Fruit fly (Drosophila melanogaster): ENCODE measurements around the gene CG15212.

The CG15212 gene

dm6 chr3L:5128214-5128613, 3.1 kb upstream of the CG15212 start:
- TF ChIP-seq Eip78C (GFP tag) (peak; percentile 67), pdm3 (GFP tag; optimal IDR thresholded peaks at IDR 0.05) (peak; percentile 23), CG3032 (tag; optimal IDR thresholded peaks at IDR 0.05) (peak; percentile 66), CG6808 (GFP tag; optimal IDR thresholded peaks at IDR 0.05) (peak; percentile 17), achi (GFP tag; optimal IDR thresholded peaks at IDR 0.05) (peak; percentile 67), net (GFP tag; optimal IDR thresholded peaks at IDR 0.05) (peak; percentile 38), CG10631 (GFP tag; optimal IDR thresholded peaks at IDR 0.05) (peak; percentile 77), Sox14 (GFP tag; optimal IDR thresholded peaks at IDR 0.05) (peak; percentile 1), topi (GFP tag; optimal IDR thresholded peaks at IDR 0.05) (peak; percentile 23), eg (GFP tag; IDR thresholded peaks at IDR 0.05) (peak; percentile 45; the same call in 2 of the 3 replicates), CG10669 (GFP tag; optimal IDR thresholded peaks at IDR 0.05) (peak; percentile 51), CG6792 (GFP tag; optimal IDR thresholded peaks at IDR 0.05) (peak; percentile 53), Sox102F (GFP tag; optimal IDR thresholded peaks at IDR 0.05) (no peak), CG8319 (GFP tag; optimal IDR thresholded peaks at IDR 0.05) (peak; percentile 38), CG16779 (tag; optimal IDR thresholded peaks at IDR 0.05) (peak; percentile 2), Smox (GFP tag; optimal IDR thresholded peaks at IDR 0.05) (no peak), CG31627 (GFP tag; optimal IDR thresholded peaks at IDR 0.05) (no peak), lz (GFP tag; optimal IDR thresholded peaks at IDR 0.05) (peak; percentile 1), OdsH (GFP tag; optimal IDR thresholded peaks at IDR 0.05) (peak; percentile 61), Met (GFP tag; optimal IDR thresholded peaks at IDR 0.05) (peak; percentile 33), fkh (GFP tag; optimal IDR thresholded peaks at IDR 0.05) (no peak), CG8632 (GFP tag; optimal IDR thresholded peaks at IDR 0.05) (peak; percentile 60), esn (GFP tag; optimal IDR thresholded peaks at IDR 0.05) (peak; percentile 51), CG32006 (GFP tag; optimal IDR thresholded peaks at IDR 0.05) (peak; percentile 83), CG8119 (GFP tag; IDR thresholded peaks at IDR 0.05) (peak; percentile 74), Sox15 (GFP tag; optimal IDR thresholded peaks at IDR 0.05) (peak; percentile 2), CG34406 (GFP tag; optimal IDR thresholded peaks at IDR 0.05) (peak; percentile 78), Hr4 (GFP tag; optimal IDR thresholded peaks at IDR 0.05) (peak; percentile 35), Hr38 (GFP tag; optimal IDR thresholded peaks at IDR 0.05) (no peak), CG9139 (GFP tag; optimal IDR thresholded peaks at IDR 0.05) (no peak), dsx (GFP tag; optimal IDR thresholded peaks at IDR 0.05; ENCODE audit: poor library complexity, severe bottlenecking) (peak; percentile 51), fd59A (GFP tag; optimal IDR thresholded peaks at IDR 0.05) (peak; percentile 40), CG11762 (GFP tag; optimal IDR thresholded peaks at IDR 0.05; ENCODE audit: insufficient read depth) (peak; percentile 20), acj6 (GFP tag; optimal IDR thresholded peaks at IDR 0.05) (peak; percentile 63), Gug (GFP tag; IDR thresholded peaks at IDR 0.05) (peak; percentile 26; the same call in 1 of the 2 replicates), Ets96B (tag; optimal IDR thresholded peaks at IDR 0.05) (peak; percentile 16), CG15336 (GFP tag; IDR thresholded peaks at IDR 0.05) (peak; percentile 57; the same call in 1 of the 2 replicates), Hr39 (GFP tag; optimal IDR thresholded peaks at IDR 0.05) (no peak), CG7368 (GFP tag; optimal IDR thresholded peaks at IDR 0.05) (peak; percentile 31), Eip75B (GFP tag; optimal IDR thresholded peaks at IDR 0.05) (peak; percentile 58), dac (GFP tag; optimal IDR thresholded peaks at IDR 0.05) (peak; percentile 43), CG1621 (tag; optimal IDR thresholded peaks at IDR 0.05) (peak; percentile 43), CG3919 (GFP tag; optimal IDR thresholded peaks at IDR 0.05) (peak; percentile 56), CG11294 (GFP tag; IDR thresholded peaks at IDR 0.05) (peak; percentile 22; the same call in 1 of the 2 replicates), ss (GFP tag; optimal IDR thresholded peaks at IDR 0.05) (peak in 1 of 2 experiments; percentile 43), vri (GFP tag; optimal IDR thresholded peaks at IDR 0.05) (no peak), Lpt (GFP tag; optimal IDR thresholded peaks at IDR 0.05) (no peak), CG6163 (GFP tag; IDR thresholded peaks at IDR 0.05) (peak; percentile 51; the same call in 1 of the 3 replicates), svp (GFP tag) (peak; percentile 53), CG11902 (GFP tag; optimal IDR thresholded peaks at IDR 0.05) (no peak), Blimp-1 (GFP tag; optimal IDR thresholded peaks at IDR 0.05) (no peak), Ets21C (GFP tag; optimal IDR thresholded peaks at IDR 0.05) (no peak)
